Fruit fly (Drosophila melanogaster) whole organism, embryonic: ENCODE results near the gene tex.
A peak's percentile ranks its signal among the peaks of the same experiment; 100 is the strongest.

ENCODE experiments used
- Antp ChIP-seq: fragments of 200-800 bp; sonication (Bioruptor generic); optimal IDR thresholded peaks from 3 replicates; lab custom pipeline; 2016; ENCODE audit warnings: missing biosample characterization, missing genetic modification characterization
- Atf6 ChIP-seq: fragments of 200-800 bp; sonication (Bioruptor generic); IDR thresholded peaks from 2 replicates; pipeline ENCODE4 v1.3.6; 2022; ENCODE audit warnings: missing biosample characterization, missing genetic modification characterization
- Bgb ChIP-seq: fragments of 200-800 bp; sonication (Bioruptor generic); IDR thresholded peaks from 2 replicates; pipeline ENCODE4 v1.3.6; 2022; ENCODE audit warnings: missing biosample characterization, missing genetic modification characterization; ENCODE audit not compliant: partially characterized antibody
- CG10267 ChIP-seq: fragments of 200-800 bp; sonication (Bioruptor generic); optimal IDR thresholded peaks from 2 replicates; lab custom pipeline; 2018; ENCODE audit warnings: missing biosample characterization, mild to moderate bottlenecking, missing genetic modification characterization, moderate library complexity
- CG10462 ChIP-seq: fragments of 200-800 bp; sonication (Bioruptor generic); optimal IDR thresholded peaks from 2 replicates; lab custom pipeline; 2016; ENCODE audit warnings: missing biosample characterization, missing genetic modification characterization
- CG11247 ChIP-seq: fragments of 200-800 bp; sonication (Bioruptor generic); IDR thresholded peaks from 2 replicates; pipeline ENCODE4 v1.3.6; 2022; ENCODE audit warnings: missing biosample characterization, missing genetic modification characterization
- CG12659 ChIP-seq: fragments of 200-800 bp; sonication (Bioruptor generic); optimal IDR thresholded peaks from 3 replicates; lab custom pipeline; 2017; ENCODE audit warnings: mild to moderate bottlenecking, missing biosample characterization, missing genetic modification reagents, missing genetic modification characterization
- CG13287 ChIP-seq: fragments of 200-800 bp; sonication (Bioruptor generic); IDR thresholded peaks from 2 replicates; pipeline ENCODE4 v1.3.6; 2022; ENCODE audit warnings: missing biosample characterization, missing genetic modification characterization; ENCODE audit not compliant: partially characterized antibody
- CG13624 ChIP-seq: fragments of 200-800 bp; sonication (Bioruptor generic); optimal IDR thresholded peaks from 2 replicates; lab custom pipeline; 2016; ENCODE audit warnings: missing biosample characterization, missing genetic modification characterization
- CG17328 ChIP-seq: fragments of 200-800 bp; sonication (Bioruptor generic); IDR thresholded peaks from 2 replicates; pipeline ENCODE4 v1.3.6; 2022; ENCODE audit warnings: missing biosample characterization, missing genetic modification characterization
- CG30020 ChIP-seq: fragments of 200-800 bp; optimal IDR thresholded peaks from 2 replicates; lab custom pipeline; 2019; ENCODE audit warnings: missing biosample characterization, mild to moderate bottlenecking, missing genetic modification characterization, moderate library complexity
- CG30403 ChIP-seq: fragments of 200-800 bp; sonication (Bioruptor generic); optimal IDR thresholded peaks from 3 replicates; lab custom pipeline; 2016; ENCODE audit warnings: missing biosample characterization, missing genetic modification characterization
- CG3065 ChIP-seq: fragments of 200-800 bp; sonication (Bioruptor generic); optimal IDR thresholded peaks from 2 replicates; lab custom pipeline; 2016; ENCODE audit warnings: missing biosample characterization, missing genetic modification characterization
- CG3163 ChIP-seq: fragments of 200-800 bp; sonication (Bioruptor generic); optimal IDR thresholded peaks from 3 replicates; lab custom pipeline; 2016; ENCODE audit warnings: missing biosample characterization, missing genetic modification characterization
- CG4617 ChIP-seq: fragments of 200-800 bp; sonication (Bioruptor generic); optimal IDR thresholded peaks from 3 replicates; lab custom pipeline; 2016; ENCODE audit warnings: missing biosample characterization, missing genetic modification characterization, borderline replicate concordance
- CG6254 ChIP-seq: fragments of 200-800 bp; sonication (Bioruptor generic); optimal IDR thresholded peaks from 3 replicates; lab custom pipeline; 2017; ENCODE audit warnings: mild to moderate bottlenecking, missing biosample characterization, missing genetic modification reagents, missing genetic modification characterization
- CG8281 ChIP-seq: fragments of 200-800 bp; sonication (Bioruptor generic); optimal IDR thresholded peaks from 2 replicates; lab custom pipeline; 2018; ENCODE audit warnings: missing biosample characterization, mild to moderate bottlenecking, missing genetic modification characterization, moderate library complexity
- Dfd ChIP-seq, 2 experiments: fragments of >200 bp; optimal IDR thresholded peaks; 2 replicates each; lab custom pipeline; 2017; ENCODE audit warnings: missing biosample characterization in 2 of 2, missing genetic modification characterization in 2 of 2
- Elba2 ChIP-seq: fragments of 200-800 bp; sonication (Bioruptor generic); optimal IDR thresholded peaks from 3 replicates; lab custom pipeline; 2016; ENCODE audit warnings: missing biosample characterization, missing genetic modification characterization
- HLH4C ChIP-seq: fragments of 200-800 bp; sonication (Bioruptor generic); IDR thresholded peaks from 3 replicates; pipeline ENCODE4 v1.3.6; 2022; ENCODE audit warnings: missing biosample characterization, missing genetic modification characterization; ENCODE audit not compliant: partially characterized antibody
- Hey ChIP-seq: fragments of 200-800 bp; sonication (Bioruptor generic); optimal IDR thresholded peaks from 3 replicates; lab custom pipeline; 2018; ENCODE audit warnings: missing biosample characterization, mild to moderate bottlenecking, missing genetic modification characterization
- Lpt ChIP-seq: fragments of >200 bp; optimal IDR thresholded peaks from 2 replicates; lab custom pipeline; 2018; ENCODE audit warnings: missing biosample characterization, missing genetic modification characterization
- MESR4 ChIP-seq: fragments of 200-800 bp; sonication (Bioruptor generic); optimal IDR thresholded peaks from 2 replicates; lab custom pipeline; 2018; ENCODE audit warnings: missing biosample characterization, mild to moderate bottlenecking, missing genetic modification characterization, moderate library complexity
- Max ChIP-seq: fragments of 200-800 bp; sonication (Bioruptor generic); optimal IDR thresholded peaks from 2 replicates; lab custom pipeline; 2016; ENCODE audit warnings: missing biosample characterization, mild to moderate bottlenecking, missing genetic modification characterization
- Scr ChIP-seq: fragments of 200-800 bp; sonication (Bioruptor generic); IDR thresholded peaks from 2 replicates; pipeline ENCODE4 v1.3.6; 2022; ENCODE audit warnings: missing biosample characterization, missing genetic modification characterization; ENCODE audit not compliant: partially characterized antibody
- Side ChIP-seq: fragments of 200-800 bp; sonication (Bioruptor generic); optimal IDR thresholded peaks from 2 replicates; lab custom pipeline; 2016; ENCODE audit warnings: missing biosample characterization, missing genetic modification characterization
- Xbp1 ChIP-seq: fragments of 200-800 bp; sonication (Bioruptor generic); optimal IDR thresholded peaks from 3 replicates; lab custom pipeline; 2016; ENCODE audit warnings: missing biosample characterization, mild to moderate bottlenecking, missing genetic modification characterization
- amos ChIP-seq: fragments of 200-800 bp; sonication (Bioruptor generic); IDR thresholded peaks from 2 replicates; pipeline ENCODE4 v1.3.6; 2022; ENCODE audit warnings: missing biosample characterization, missing genetic modification characterization; ENCODE audit not compliant: partially characterized antibody
- ara ChIP-seq: fragments of 200-800 bp; sonication (Bioruptor generic); IDR thresholded peaks from 2 replicates; pipeline ENCODE4 v1.3.6; 2022; ENCODE audit warnings: missing biosample characterization, missing genetic modification characterization
- bbx ChIP-seq: fragments of 200-800 bp; sonication (Bioruptor generic); IDR thresholded peaks from 2 replicates; pipeline ENCODE4 v1.3.6; 2022; ENCODE audit warnings: missing biosample characterization, missing genetic modification characterization; ENCODE audit not compliant: partially characterized antibody
- bigmax ChIP-seq: fragments of 200-800 bp; sonication (Bioruptor generic); optimal IDR thresholded peaks from 2 replicates; lab custom pipeline; 2018; ENCODE audit warnings: missing biosample characterization, mild to moderate bottlenecking, missing genetic modification characterization
- bsh ChIP-seq, 2 experiments: fragments of 200-800 bp; sonication (Bioruptor generic); optimal IDR thresholded peaks; 2 replicates each; lab custom pipeline; 2017 to 2018; ENCODE audit warnings: mild to moderate bottlenecking in 2 of 2, missing biosample characterization in 2 of 2, missing genetic modification characterization in 2 of 2, moderate library complexity in 1 of 2
- cg ChIP-seq: fragments of 200-800 bp; sonication (Bioruptor generic); optimal IDR thresholded peaks from 3 replicates; lab custom pipeline; 2019; ENCODE audit warnings: missing biosample characterization, mild to moderate bottlenecking, missing genetic modification characterization, moderate library complexity
- chif ChIP-seq, 2 experiments: fragments of 200-800 bp; sonication (Bioruptor generic); optimal IDR thresholded peaks; 3 replicates each; lab custom pipeline; 2016; ENCODE audit warnings: missing biosample characterization in 2 of 2, missing genetic modification characterization in 2 of 2
- dm ChIP-seq: fragments of 200-800 bp; sonication (Bioruptor generic); optimal IDR thresholded peaks from 3 replicates; lab custom pipeline; 2016; ENCODE audit warnings: missing biosample characterization, missing genetic modification characterization
- fu2 ChIP-seq: fragments of 200-800 bp; sonication (Bioruptor generic); optimal IDR thresholded peaks from 2 replicates; lab custom pipeline; 2016; ENCODE audit warnings: missing biosample characterization, missing genetic modification characterization
- her ChIP-seq: fragments of 200-800 bp; sonication (Bioruptor generic); optimal IDR thresholded peaks from 2 replicates; lab custom pipeline; 2016; ENCODE audit warnings: missing biosample characterization, missing genetic modification characterization
- lola ChIP-seq, 3 experiments: fragments of >200 bp in 2 of 3; fragments of 200-800 bp in 1 of 3; sonication (Bioruptor generic) in 1 of 3; optimal IDR thresholded peaks; 2 replicates each; lab custom pipeline; 2017 to 2019; ENCODE audit warnings: missing biosample characterization in 3 of 3, missing genetic modification characterization in 3 of 3, mild to moderate bottlenecking in 1 of 3, moderate library complexity in 1 of 3
- nerfin-2 ChIP-seq: fragments of 200-800 bp; sonication (Bioruptor generic); IDR thresholded peaks from 2 replicates; pipeline ENCODE4 v1.3.6; 2022; ENCODE audit warnings: missing biosample characterization, missing genetic modification characterization; ENCODE audit not compliant: partially characterized antibody
- onecut ChIP-seq: fragments of 200-800 bp; sonication (Bioruptor generic); IDR thresholded peaks from 2 replicates; pipeline ENCODE4 v1.3.6; 2022; ENCODE audit warnings: missing biosample characterization, missing genetic modification characterization
- pita ChIP-seq: fragments of 200-800 bp; sonication (Bioruptor generic); optimal IDR thresholded peaks from 2 replicates; lab custom pipeline; 2017; ENCODE audit warnings: missing biosample characterization, mild to moderate bottlenecking, missing genetic modification characterization
- psq ChIP-seq: fragments of 200-800 bp; sonication (Bioruptor generic); optimal IDR thresholded peaks from 2 replicates; lab custom pipeline; 2017; ENCODE audit warnings: missing biosample characterization, missing genetic modification characterization
- pzg ChIP-seq: fragments of 200-800 bp; sonication (Bioruptor generic); optimal IDR thresholded peaks from 3 replicates; lab custom pipeline; 2018; ENCODE audit warnings: missing biosample characterization, mild to moderate bottlenecking, missing genetic modification characterization, moderate library complexity
- so ChIP-seq: fragments of 200-800 bp; sonication (Bioruptor generic); IDR thresholded peaks from 3 replicates; pipeline ENCODE4 v1.3.6; 2022; ENCODE audit warnings: missing biosample characterization, missing genetic modification characterization
- tap ChIP-seq: fragments of 200-800 bp; optimal IDR thresholded peaks from 3 replicates; lab custom pipeline; 2019; ENCODE audit warnings: missing biosample characterization, mild to moderate bottlenecking, missing genetic modification characterization, moderate library complexity
- tll ChIP-seq, 2 experiments: fragments of 200-800 bp in 1 of 2; fragments of >200 bp in 1 of 2; sonication (Bioruptor generic) in 1 of 2; optimal IDR thresholded peaks; 2 replicates each; lab custom pipeline; 2017 to 2019; ENCODE audit warnings: missing biosample characterization in 2 of 2, missing genetic modification characterization in 2 of 2, mild to moderate bottlenecking in 1 of 2, moderate library complexity in 1 of 2
- vfl ChIP-seq: fragments of 200-800 bp; sonication (Bioruptor generic); optimal IDR thresholded peaks from 2 replicates; lab custom pipeline; 2016; ENCODE audit warnings: missing biosample characterization, missing genetic modification characterization

Gene tex

dm6 chr3R:8300928-8301752 lies 7.3 kb downstream of the tex start, which contains the start of the genes CG9626 and mRpL1 (continued):
- TF ChIP-seq Scr (GFP tag; lab: Robert Waterston, UW) (peak; percentile 23; the same call in 1 of the 2 replicates), tll (GFP tag; optimal IDR thresholded peaks at IDR 0.05; lab: Kevin White, UChicago) (peak in 1 of 2 experiments; percentile 89), bsh (GFP tag; optimal IDR thresholded peaks at IDR 0.05; lab: Kevin White, UChicago) (no peak), CG13624 (GFP tag; lab: Kevin White, UChicago) (peak; percentile 42), bigmax (peak; percentile 93), Side (GFP tag; lab: Kevin White, UChicago) (no peak), Antp (GFP tag; lab: Kevin White, UChicago) (no peak), ara (no peak), CG11247 (GFP tag; lab: Robert Waterston, UW) (no peak), nerfin-2 (0 out of 2 replicates have a peak, but pooled peaks have one; percentile 12), Atf6 (GFP tag; lab: Robert Waterston, UW) (no peak), CG13287 (GFP tag; lab: Robert Waterston, UW) (peak; percentile 60), CG4617 (GFP tag; lab: Kevin White, UChicago) (peak; percentile 92), psq (GFP tag; lab: Kevin White, UChicago) (no peak), CG10462 (GFP tag; lab: Kevin White, UChicago) (no peak), lola (GFP tag; optimal IDR thresholded peaks at IDR 0.05; lab: Kevin White, UChicago) (no peak), pzg (GFP tag; lab: Kevin White, UChicago) (peak; percentile 90), amos (GFP tag; lab: Robert Waterston, UW) (peak; percentile 35; the same call in 1 of the 2 replicates), Elba2 (GFP tag; lab: Kevin White, UChicago) (no peak), CG3163 (GFP tag; lab: Kevin White, UChicago) (peak; percentile 54), so (GFP tag; lab: Robert Waterston, UW) (no peak), Dfd (GFP tag; optimal IDR thresholded peaks at IDR 0.05; lab: Kevin White, UChicago) (no peak), CG8281 (tag; lab: Kevin White, UChicago) (peak; percentile 75), CG10267 (tag; lab: Kevin White, UChicago) (peak; percentile 94), Max (GFP tag; lab: Kevin White, UChicago) (peak; percentile 8), her (GFP tag; lab: Kevin White, UChicago) (no peak), CG30403 (GFP tag; lab: Kevin White, UChicago) (peak; percentile 12), tap (tag; lab: Kevin White, UChicago) (no peak), Xbp1 (GFP tag; lab: Kevin White, UChicago) (peak; percentile 20), bbx (peak; percentile 47), onecut (no peak), CG30020 (tag; lab: Kevin White, UChicago) (peak; percentile 29), chif (GFP tag; optimal IDR thresholded peaks at IDR 0.05; lab: Kevin White, UChicago) (peak in 1 of 2 experiments; percentile 29), Hey (tag; lab: Kevin White, UChicago) (no peak), pita (peak; percentile 94), CG6254 (GFP tag; lab: Kevin White, UChicago) (no peak), CG12659 (peak; percentile 52), CG17328 (GFP tag; lab: Robert Waterston, UW) (no peak), Lpt (no peak), cg (GFP tag; lab: Kevin White, UChicago) (no peak), fu2 (GFP tag; lab: Kevin White, UChicago) (peak; percentile 5), CG3065 (peak; percentile 6), Bgb (0 out of 2 replicates have a peak, but pooled peaks have one; percentile 23), dm (GFP tag; lab: Kevin White, UChicago) (peak; percentile 69), MESR4 (GFP tag; lab: Kevin White, UChicago) (peak; percentile 78), vfl (GFP tag; lab: Kevin White, UChicago) (peak; percentile 43), HLH4C (peak; percentile 15; the same call in 1 of the 3 replicates)
